Fruit fly (Drosophila melanogaster): ENCODE results near the gene CG11555.

The CG11555 gene

DNA sequence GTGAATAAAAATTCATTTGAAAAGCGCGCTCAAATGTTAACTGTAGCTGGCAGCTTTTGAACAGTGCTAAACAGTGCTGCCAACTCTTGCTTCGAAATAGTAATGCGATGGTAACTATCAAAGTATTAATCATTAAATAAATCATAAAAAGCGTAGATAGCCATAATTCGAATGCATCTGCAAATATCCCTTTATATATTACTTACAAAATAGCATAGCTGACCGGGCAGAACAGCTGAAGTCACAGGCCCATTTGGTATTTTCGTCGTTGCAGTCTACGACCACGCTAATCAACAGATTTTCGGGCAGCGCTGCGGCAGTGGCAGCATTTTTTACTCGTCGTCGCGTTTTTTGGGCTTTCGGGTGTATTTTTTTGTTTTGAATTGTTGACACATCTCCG is 32.0 kb downstream of the CG11555 start, which contains the start of gene Plc21C (continued):
- TF ChIP-seq CG32532 (GFP tag; IDR thresholded peaks at IDR 0.05) (peak; percentile 56; the same call in 1 of the 2 replicates), CG12769 (tag; optimal IDR thresholded peaks at IDR 0.05) (peak; percentile 52), Chrac-16 (GFP tag; optimal IDR thresholded peaks at IDR 0.05) (peak; percentile 44), Ptx1 (GFP tag; IDR thresholded peaks at IDR 0.05) (peak; percentile 32; the same call in 1 of the 2 replicates), CG2129 (GFP tag; IDR thresholded peaks at IDR 0.05; ENCODE audit: partially characterized antibody) (no peak), CG43689 (GFP tag; IDR thresholded peaks at IDR 0.05) (no peak), emc (GFP tag; optimal IDR thresholded peaks at IDR 0.05) (peak; percentile 5), PHDP (tag; optimal IDR thresholded peaks at IDR 0.05) (peak; percentile 59), CG2875 (GFP tag; optimal IDR thresholded peaks at IDR 0.05) (no peak), kah (GFP tag; optimal IDR thresholded peaks at IDR 0.05) (no peak), CG34422 (GFP tag; IDR thresholded peaks at IDR 0.05) (0 out of 3 replicates have a peak, but pooled peaks have one; percentile 46), ranshi (GFP tag; IDR thresholded peaks at IDR 0.05) (no peak), NFAT (GFP tag; IDR thresholded peaks at IDR 0.05) (0 out of 2 replicates have a peak, but pooled peaks have one; percentile 29), oc (tag; optimal IDR thresholded peaks at IDR 0.05) (no peak), CG10147 (GFP tag; optimal IDR thresholded peaks at IDR 0.05) (peak; percentile 45), CG15601 (tag; optimal IDR thresholded peaks at IDR 0.05) (peak; percentile 60), CG4282 (GFP tag; optimal IDR thresholded peaks at IDR 0.05) (no peak), Oaz (GFP tag; IDR thresholded peaks at IDR 0.05) (no peak), her (GFP tag; optimal IDR thresholded peaks at IDR 0.05) (peak; percentile 93), Med (GFP tag) (peak; percentile 93), CG15696 (tag; optimal IDR thresholded peaks at IDR 0.05) (peak; percentile 43), lilli (GFP tag; optimal IDR thresholded peaks at IDR 0.05) (peak; percentile 71), CG16863 (GFP tag; optimal IDR thresholded peaks at IDR 0.05) (peak; percentile 18), sima (GFP tag; optimal IDR thresholded peaks at IDR 0.05) (no peak), Myb (GFP tag; optimal IDR thresholded peaks at IDR 0.05) (peak; percentile 71), CG3995 (GFP tag; optimal IDR thresholded peaks at IDR 0.05) (peak; percentile 83), CG5953 (GFP tag; IDR thresholded peaks at IDR 0.05) (no peak), CG11085 (GFP tag; IDR thresholded peaks at IDR 0.05) (peak; percentile 56; the same call in 1 of the 2 replicates), fd102C (GFP tag; optimal IDR thresholded peaks at IDR 0.05) (no peak), CG4617 (GFP tag; optimal IDR thresholded peaks at IDR 0.05; ENCODE audit: borderline replicate concordance) (peak; percentile 29), CG18011 (GFP tag; optimal IDR thresholded peaks at IDR 0.05) (peak; percentile 100), CG10959 (GFP tag; IDR thresholded peaks at IDR 0.05) (no peak), aop (GFP tag; IDR thresholded peaks at IDR 0.05) (no peak), HHEX (GFP tag; optimal IDR thresholded peaks at IDR 0.05) (no peak), CG2202 (tag; optimal IDR thresholded peaks at IDR 0.05) (no peak), BtbVII (GFP tag; optimal IDR thresholded peaks at IDR 0.05) (no peak), CG12659 (GFP tag; optimal IDR thresholded peaks at IDR 0.05) (peak; percentile 69), pros (GFP tag; optimal IDR thresholded peaks at IDR 0.05) (no peak), CG31224 (GFP tag; IDR thresholded peaks at IDR 0.05) (no peak), pzg (GFP tag; optimal IDR thresholded peaks at IDR 0.05) (peak; percentile 96), CG18476 (GFP tag; optimal IDR thresholded peaks at IDR 0.05) (peak; percentile 33), CG14014 (GFP tag; IDR thresholded peaks at IDR 0.05) (0 out of 2 replicates have a peak, but pooled peaks have one; percentile 10), br (optimal IDR thresholded peaks at IDR 0.05) (no peak), CG4730 (GFP tag; IDR thresholded peaks at IDR 0.05) (no peak), CG10274 (GFP tag; optimal IDR thresholded peaks at IDR 0.05) (no peak), H15 (GFP tag; IDR thresholded peaks at IDR 0.05) (no peak), Rfx (GFP tag; IDR thresholded peaks at IDR 0.05) (peak; percentile 63; the same call in 1 of the 2 replicates), CG11247 (GFP tag; IDR thresholded peaks at IDR 0.05) (0 out of 2 replicates have a peak, but pooled peaks have one; percentile 6), Dfd (GFP tag; optimal IDR thresholded peaks at IDR 0.05) (no peak), Sry-β (GFP tag; optimal IDR thresholded peaks at IDR 0.05) (peak; percentile 49), CG14667 (GFP tag; IDR thresholded peaks at IDR 0.05) (no peak), HmgD (GFP tag; optimal IDR thresholded peaks at IDR 0.05) (peak; percentile 61)
